Fruit fly (Drosophila melanogaster) whole organism, prepupa: Measurements from ENCODE around the gene CG8372.
A peak's percentile ranks its signal among the peaks of the same experiment; 100 is the strongest.

Source experiments
- CG10669 ChIP-seq: fragments of 200-800 bp; sonication (Bioruptor generic); optimal IDR thresholded peaks from 3 replicates; lab custom pipeline; 2018; ENCODE audit warnings: missing biosample characterization, mild to moderate bottlenecking, missing genetic modification characterization, moderate library complexity
- CG11762 ChIP-seq: fragments of 200-800 bp; sonication (Bioruptor generic); optimal IDR thresholded peaks from 3 replicates; lab custom pipeline; 2016; ENCODE audit warnings: missing biosample characterization, missing genetic modification characterization; ENCODE audit not compliant: insufficient read depth
- CG11902 ChIP-seq: fragments of 200-800 bp; sonication (Bioruptor generic); optimal IDR thresholded peaks from 3 replicates; lab custom pipeline; 2016; ENCODE audit warnings: missing biosample characterization, missing genetic modification characterization
- CG15336 ChIP-seq: fragments of 200-800 bp; sonication (Bioruptor generic); IDR thresholded peaks from 2 replicates; pipeline ENCODE4 v1.3.6; 2022; ENCODE audit warnings: missing biosample characterization, missing genetic modification characterization
- CG1621 ChIP-seq: fragments of 200-800 bp; sonication (Bioruptor generic); optimal IDR thresholded peaks from 3 replicates; lab custom pipeline; 2018; ENCODE audit warnings: missing biosample characterization, mild to moderate bottlenecking, missing genetic modification characterization
- CG31627 ChIP-seq: fragments of 200-800 bp; sonication (Bioruptor generic); optimal IDR thresholded peaks from 3 replicates; lab custom pipeline; 2016; ENCODE audit warnings: missing biosample characterization, missing genetic modification characterization
- CG32006 ChIP-seq: fragments of 200-800 bp; sonication (Bioruptor generic); optimal IDR thresholded peaks from 3 replicates; lab custom pipeline; 2017; ENCODE audit warnings: missing biosample characterization, mild to moderate bottlenecking, missing genetic modification characterization
- CG3919 ChIP-seq: fragments of 200-800 bp; sonication (Bioruptor generic); optimal IDR thresholded peaks from 3 replicates; lab custom pipeline; 2016; ENCODE audit warnings: missing biosample characterization, missing genetic modification characterization
- CG6163 ChIP-seq: fragments of 200-800 bp; sonication (Bioruptor generic); IDR thresholded peaks from 3 replicates; pipeline ENCODE4 v1.3.6; 2022; ENCODE audit warnings: missing biosample characterization, missing genetic modification characterization
- CG6276 ChIP-seq: fragments of 200-800 bp; sonication (Bioruptor generic); optimal IDR thresholded peaks from 2 replicates; lab custom pipeline; 2017; ENCODE audit warnings: missing biosample characterization, mild to moderate bottlenecking, missing genetic modification characterization
- CG6792 ChIP-seq: fragments of 200-800 bp; sonication (Bioruptor generic); optimal IDR thresholded peaks from 3 replicates; lab custom pipeline; 2016; ENCODE audit warnings: missing biosample characterization, missing genetic modification characterization
- CG6808 ChIP-seq: fragments of 200-800 bp; sonication (Bioruptor generic); optimal IDR thresholded peaks from 3 replicates; lab custom pipeline; 2017; ENCODE audit warnings: missing biosample characterization, missing genetic modification characterization, mild to moderate bottlenecking, moderate library complexity, missing genetic modification reagents
- CG6854 ChIP-seq: fragments of 200-800 bp; sonication (Bioruptor generic); optimal IDR thresholded peaks from 2 replicates; lab custom pipeline; 2017; ENCODE audit warnings: missing biosample characterization, mild to moderate bottlenecking, missing genetic modification characterization
- CG9139 ChIP-seq: fragments of 200-800 bp; sonication (Bioruptor generic); optimal IDR thresholded peaks from 3 replicates; lab custom pipeline; 2017; ENCODE audit warnings: missing biosample characterization, mild to moderate bottlenecking, missing genetic modification characterization
- Eip75B ChIP-seq: fragments of 200-800 bp; sonication (Bioruptor generic); optimal IDR thresholded peaks from 3 replicates; lab custom pipeline; 2016; ENCODE audit warnings: missing biosample characterization, missing genetic modification characterization
- Eip78C ChIP-seq: fragments of 200-800 bp; sonication (Bioruptor generic); peaks from one replicate; lab custom pipeline; 2016; ENCODE audit warnings: missing biosample characterization, missing genetic modification characterization
- Ets21C ChIP-seq: fragments of 200-800 bp; sonication (Bioruptor generic); optimal IDR thresholded peaks from 3 replicates; lab custom pipeline; 2016; ENCODE audit warnings: missing biosample characterization, missing genetic modification characterization
- Gug ChIP-seq: fragments of 200-800 bp; sonication (Bioruptor generic); IDR thresholded peaks from 2 replicates; pipeline ENCODE4 v1.3.6; 2022; ENCODE audit warnings: missing biosample characterization, missing genetic modification characterization
- Hr39 ChIP-seq: fragments of 200-800 bp; sonication (Bioruptor generic); optimal IDR thresholded peaks from 2 replicates; lab custom pipeline; 2016; ENCODE audit warnings: missing biosample characterization, missing genetic modification characterization
- Hr4 ChIP-seq: fragments of 200-800 bp; sonication (Bioruptor generic); optimal IDR thresholded peaks from 3 replicates; lab custom pipeline; 2016; ENCODE audit warnings: missing biosample characterization, missing genetic modification characterization
- OdsH ChIP-seq: fragments of 200-800 bp; sonication (Bioruptor generic); optimal IDR thresholded peaks from 3 replicates; lab custom pipeline; 2016; ENCODE audit warnings: missing biosample characterization, missing genetic modification characterization
- Smox ChIP-seq: fragments of 200-800 bp; sonication (Bioruptor generic); optimal IDR thresholded peaks from 3 replicates; lab custom pipeline; 2016; ENCODE audit warnings: missing biosample characterization, missing genetic modification characterization
- Sox15 ChIP-seq: fragments of 200-800 bp; sonication (Bioruptor generic); optimal IDR thresholded peaks from 3 replicates; lab custom pipeline; 2016; ENCODE audit warnings: missing biosample characterization, missing genetic modification characterization
- achi ChIP-seq: fragments of 200-800 bp; sonication (Bioruptor generic); optimal IDR thresholded peaks from 3 replicates; lab custom pipeline; 2016; ENCODE audit warnings: missing biosample characterization, missing genetic modification characterization
- dsx ChIP-seq: fragments of 200-800 bp; optimal IDR thresholded peaks from 3 replicates; lab custom pipeline; 2019; ENCODE audit warnings: missing biosample characterization, mild to moderate bottlenecking, missing genetic modification characterization, moderate library complexity; ENCODE audit not compliant: poor library complexity, severe bottlenecking
- esn ChIP-seq: fragments of 200-800 bp; sonication (Bioruptor generic); optimal IDR thresholded peaks from 2 replicates; lab custom pipeline; 2016; ENCODE audit warnings: missing biosample characterization, mild to moderate bottlenecking, missing genetic modification characterization, moderate library complexity
- fd59A ChIP-seq: fragments of 200-800 bp; sonication (Bioruptor generic); optimal IDR thresholded peaks from 2 replicates; lab custom pipeline; 2017; ENCODE audit warnings: missing biosample characterization, mild to moderate bottlenecking, missing genetic modification characterization, missing genetic modification reagents
- fd85E ChIP-seq: fragments of 200-800 bp; sonication (Bioruptor generic); optimal IDR thresholded peaks from 3 replicates; lab custom pipeline; 2016; ENCODE audit warnings: missing biosample characterization, missing genetic modification characterization
- fkh ChIP-seq: fragments of 200-800 bp; sonication (Bioruptor generic); optimal IDR thresholded peaks from 3 replicates; lab custom pipeline; 2017; ENCODE audit warnings: missing biosample characterization, mild to moderate bottlenecking, missing genetic modification characterization, moderate library complexity
- lz ChIP-seq: fragments of 200-800 bp; sonication (Bioruptor generic); optimal IDR thresholded peaks from 3 replicates; lab custom pipeline; 2016; ENCODE audit warnings: missing biosample characterization, missing genetic modification characterization
- net ChIP-seq: fragments of 200-800 bp; sonication (Bioruptor generic); optimal IDR thresholded peaks from 3 replicates; lab custom pipeline; 2016; ENCODE audit warnings: missing biosample characterization, missing genetic modification characterization
- salr ChIP-seq, 2 experiments: fragments of 200-800 bp; sonication (Bioruptor generic); optimal IDR thresholded peaks; 3 replicates each; lab custom pipeline; 2016 to 2018; ENCODE audit warnings: missing biosample characterization in 2 of 2, missing genetic modification characterization in 2 of 2, mild to moderate bottlenecking in 1 of 2
- spab ChIP-seq: fragments of 200-800 bp; sonication (Bioruptor generic); optimal IDR thresholded peaks from 2 replicates; lab custom pipeline; 2017; ENCODE audit warnings: missing biosample characterization, mild to moderate bottlenecking, missing genetic modification characterization, missing genetic modification reagents
- ss ChIP-seq, 2 experiments: fragments of 200-800 bp; sonication (Bioruptor generic); optimal IDR thresholded peaks; 2 replicates in 1 of 2; 3 replicates in 1 of 2; lab custom pipeline; 2017 to 2018; ENCODE audit warnings: mild to moderate bottlenecking in 2 of 2, missing biosample characterization in 2 of 2, missing genetic modification characterization in 2 of 2, moderate library complexity in 1 of 2
- svp ChIP-seq: fragments of 200-800 bp; sonication (Bioruptor generic); peaks from one replicate; lab custom pipeline; 2016; ENCODE audit warnings: missing biosample characterization, missing genetic modification characterization

The CG8372 gene

dm6 chr2L:8204996-8205567 lies 7.6 kb downstream of the CG8372 start, which contains the start of gene SLC5A11 (continued):
- TF ChIP-seq ss (GFP tag; optimal IDR thresholded peaks at IDR 0.05; lab: Kevin White, UChicago) (peak; percentile 99 to 100), CG15336 (peak; percentile 100), spab (GFP tag; lab: Kevin White, UChicago) (peak; percentile 94), CG6163 (peak; percentile 100), CG6854 (GFP tag; lab: Kevin White, UChicago) (peak; percentile 98), CG10669 (GFP tag; lab: Kevin White, UChicago) (peak; percentile 94), lz (GFP tag; lab: Kevin White, UChicago) (peak; percentile 95), CG6276 (GFP tag; lab: Kevin White, UChicago) (peak; percentile 95), CG11762 (GFP tag; lab: Kevin White, UChicago) (peak; percentile 97), CG6808 (GFP tag; lab: Kevin White, UChicago) (peak; percentile 92)

- TF ChIP-seq CG11762 (GFP tag; lab: Kevin White, UChicago), result no peak
- TF ChIP-seq fd85E (GFP tag; lab: Kevin White, UChicago), result no peak
- peak; percentile 19 for TF ChIP-seq CG6808 (GFP tag; lab: Kevin White, UChicago)
- TF ChIP-seq Smox, result no peak
- TF ChIP-seq ss (GFP tag; optimal IDR thresholded peaks at IDR 0.05; lab: Kevin White, UChicago), result peak in 1 of 2 experiments; percentile 35
- TF ChIP-seq svp (GFP tag; lab: Kevin White, UChicago), result peak; percentile 66
- TF ChIP-seq CG6276 (GFP tag; lab: Kevin White, UChicago), result peak; percentile 26
- TF ChIP-seq, all 60 proteins: peak for 4
Observed at dm6 chr2L:8204366-8204765, 8.3 kb downstream of the CG8372 start.

dm6 chr2L:8203748-8204147 lies 9.0 kb downstream of the CG8372 start:
- TF ChIP-seq Eip75B (GFP tag; lab: Kevin White, UChicago) (no peak), CG6854 (GFP tag; lab: Kevin White, UChicago) (no peak), fkh (GFP tag; lab: Kevin White, UChicago) (peak; percentile 3)

dm6 chr2L:8202569-8202968 lies 10.1 kb downstream of the CG8372 start:
- TF ChIP-seq CG1621 (tag; lab: Kevin White, UChicago) (no peak), Sox15 (GFP tag; lab: Kevin White, UChicago) (no peak), Hr39 (GFP tag; lab: Kevin White, UChicago) (no peak), Hr4 (GFP tag; lab: Kevin White, UChicago) (no peak), CG9139 (GFP tag; lab: Kevin White, UChicago) (no peak), CG6163 (no peak), lz (GFP tag; lab: Kevin White, UChicago) (no peak), dsx (GFP tag; lab: Kevin White, UChicago) (no peak), achi (GFP tag; lab: Kevin White, UChicago) (no peak), OdsH (GFP tag; lab: Kevin White, UChicago) (no peak), Ets21C (GFP tag; lab: Kevin White, UChicago) (no peak), salr (GFP tag; optimal IDR thresholded peaks at IDR 0.05; lab: Kevin White, UChicago) (no peak), Eip78C (GFP tag; lab: Kevin White, UChicago) (no peak), Eip75B (GFP tag; lab: Kevin White, UChicago) (no peak), net (GFP tag; lab: Kevin White, UChicago) (no peak), CG32006 (GFP tag; lab: Kevin White, UChicago) (no peak), CG6792 (GFP tag; lab: Kevin White, UChicago) (no peak), fd85E (GFP tag; lab: Kevin White, UChicago) (no peak), Gug (no peak), fd59A (no peak)

- no peak for TF ChIP-seq CG6792 (GFP tag; lab: Kevin White, UChicago)
- TF ChIP-seq OdsH (GFP tag; lab: Kevin White, UChicago), result no peak
- no peak for TF ChIP-seq CG3919 (GFP tag; lab: Kevin White, UChicago)
- peak; percentile 0 for TF ChIP-seq CG31627 (GFP tag; lab: Kevin White, UChicago)
- no peak for TF ChIP-seq CG11902 (GFP tag; lab: Kevin White, UChicago)
- TF ChIP-seq Eip75B (GFP tag; lab: Kevin White, UChicago), result no peak
- peak; percentile 35 for TF ChIP-seq esn
Observed at dm6 chr2L:8198757-8199156, 13.9 kb downstream of the CG8372 start, which contains the start of gene PGAP5. Gene PGAP5 (plus strand): TSS chr2L:8198882.
